Fruit fly (Drosophila melanogaster) whole organism, pupa: ENCODE measurements around the gene Rcd7.

Experiments
- CG17806 ChIP-seq: fragments of 200-800 bp; sonication (Bioruptor generic); optimal IDR thresholded peaks from 2 replicates; lab custom pipeline; 2018; ENCODE audit warnings: missing biosample characterization, mild to moderate bottlenecking, missing genetic modification characterization, moderate library complexity
- CG32121 ChIP-seq: fragments of 200-800 bp; sonication (Bioruptor generic); IDR thresholded peaks from 2 replicates; pipeline ENCODE4 v1.3.6; 2022; ENCODE audit warnings: missing biosample characterization, missing genetic modification characterization
- CG9948 ChIP-seq: fragments of 200-800 bp; sonication (Bioruptor generic); optimal IDR thresholded peaks from 2 replicates; lab custom pipeline; 2018; ENCODE audit warnings: missing biosample characterization, mild to moderate bottlenecking, missing genetic modification characterization, moderate library complexity
- EcR ChIP-seq: fragments of 200-800 bp; sonication (Bioruptor generic); optimal IDR thresholded peaks from 3 replicates; lab custom pipeline; 2019; ENCODE audit warnings: missing biosample characterization, missing genetic modification characterization, mild to moderate bottlenecking, moderate library complexity, missing genetic modification reagents
- Pif1A ChIP-seq: fragments of 200-800 bp; sonication (Bioruptor generic); optimal IDR thresholded peaks from 3 replicates; lab custom pipeline; 2016; ENCODE audit warnings: missing biosample characterization, missing genetic modification characterization
- Pif1B ChIP-seq: fragments of 200-800 bp; sonication (Bioruptor generic); optimal IDR thresholded peaks from 3 replicates; lab custom pipeline; 2016; ENCODE audit warnings: missing biosample characterization, missing genetic modification characterization
- Snoo ChIP-seq: fragments of 200-800 bp; sonication (Bioruptor generic); optimal IDR thresholded peaks from 3 replicates; lab custom pipeline; 2017; ENCODE audit warnings: missing biosample characterization, mild to moderate bottlenecking, missing genetic modification characterization, inconsistent platforms
- fd96Ca ChIP-seq: fragments of 200-800 bp; sonication (Bioruptor generic); IDR thresholded peaks from 3 replicates; pipeline ENCODE4 v1.3.6; 2022; ENCODE audit warnings: missing biosample characterization, missing genetic modification characterization
- rn ChIP-seq: fragments of 200-800 bp; sonication (Bioruptor generic); IDR thresholded peaks from 2 replicates; pipeline ENCODE4 v1.3.6; 2022; ENCODE audit warnings: missing biosample characterization, missing genetic modification characterization

DNA sequence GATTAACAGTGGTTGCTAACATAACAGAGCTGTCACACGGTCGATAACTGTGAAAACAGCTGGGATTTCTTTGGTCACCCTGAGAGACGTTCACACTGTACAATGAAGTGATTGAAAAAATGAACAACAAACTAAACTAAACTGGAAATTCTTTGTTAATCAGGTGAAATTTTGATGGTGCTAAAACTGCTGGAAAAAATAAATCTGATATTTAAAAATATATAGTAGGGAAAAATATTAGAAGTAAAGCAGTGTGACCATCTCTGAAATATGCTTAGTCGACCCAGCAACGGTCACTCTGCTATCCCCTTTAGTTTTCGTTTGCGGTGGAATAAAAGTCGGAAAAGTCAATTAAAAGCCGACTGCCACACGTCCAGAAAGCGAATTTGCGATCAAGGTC is 41.1 kb downstream of the Rcd7 start, which contains the start of the genes CG9231 and CG9330:
- TF ChIP-seq Pif1B (GFP tag; lab: Kevin White, UChicago) (no peak), EcR (GFP tag; lab: Kevin White, UChicago) (peak; percentile 14), Pif1A (GFP tag; lab: Kevin White, UChicago) (peak; percentile 31), rn (GFP tag; lab: Robert Waterston, UW) (no peak), CG9948 (no peak), CG32121 (GFP tag; lab: Robert Waterston, UW) (no peak), fd96Ca (GFP tag; lab: Robert Waterston, UW) (no peak), CG17806 (tag; lab: Kevin White, UChicago) (no peak), Snoo (no peak)
